Worm (Caenorhabditis elegans): ENCODE measurements around the gene fce-2.
A peak's percentile ranks its signal among the peaks of the same experiment; 100 is the strongest.

Gene fce-2

DNA sequence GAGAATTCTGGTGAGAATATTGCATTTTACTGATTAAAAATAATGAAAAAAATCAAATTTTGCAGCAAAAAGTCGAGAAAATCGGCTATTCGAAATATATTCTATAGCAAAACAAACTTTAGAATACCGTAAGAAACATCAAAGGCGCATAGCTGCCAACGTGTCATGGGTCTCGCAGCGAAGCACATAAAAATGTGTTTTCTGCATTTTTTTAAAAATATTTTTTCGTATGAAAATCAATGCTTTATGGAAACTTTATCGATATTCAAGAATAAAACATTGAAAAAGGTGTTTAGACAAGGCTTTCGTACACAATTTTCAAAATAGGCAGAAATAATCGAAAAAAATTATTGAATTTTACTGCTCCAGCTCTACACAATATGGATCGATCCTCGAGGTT is 51.4 kb downstream of the fce-2 start:
- TF ChIP-seq pax-3 (tag; optimal IDR thresholded peaks at IDR 0.05) (no peak), mdl-1 (tag; optimal IDR thresholded peaks at IDR 0.05) (no peak), efl-1 (optimal IDR thresholded peaks at IDR 0.05) (no peak), efl-1 (GFP tag; optimal IDR thresholded peaks at IDR 0.05 in 1 of 2) (peak in 1 of 2 experiments; percentile 69)

DNA sequence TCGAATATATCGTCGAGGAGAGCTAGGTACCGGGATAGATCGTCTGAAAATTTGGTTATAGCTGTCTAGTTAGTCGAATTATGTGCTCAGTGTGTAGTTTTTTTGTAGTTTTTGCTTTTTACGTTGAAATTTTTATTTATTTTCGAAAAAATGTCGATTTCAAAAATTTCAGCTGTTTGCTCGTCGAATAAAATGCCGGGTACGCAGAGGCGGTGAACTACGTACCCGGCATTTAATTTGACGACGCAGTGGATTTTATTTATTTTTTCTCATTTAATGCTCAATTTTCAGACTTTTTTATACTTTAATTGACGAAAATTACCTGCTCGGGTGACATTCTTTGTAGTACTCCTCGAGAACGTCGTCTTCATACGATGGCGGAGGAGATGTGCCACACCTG is 51.9 kb downstream of the fce-2 start:
- TF ChIP-seq ztf-11 (tag; optimal IDR thresholded peaks at IDR 0.05) (no peak), isw-1 (GFP tag; IDR thresholded peaks at IDR 0.05) (peak; percentile 17), nhr-12 (tag; optimal IDR thresholded peaks at IDR 0.05) (no peak), nhr-47 (tag; optimal IDR thresholded peaks at IDR 0.05) (no peak), grh-1 (GFP tag; IDR thresholded peaks at IDR 0.05) (no peak), ceh-88 (GFP tag; IDR thresholded peaks at IDR 0.05) (no peak), ces-1 (GFP tag; optimal IDR thresholded peaks at IDR 0.05) (no peak), irx-1 (tag; optimal IDR thresholded peaks at IDR 0.05) (no peak), ceh-82 (tag; optimal IDR thresholded peaks at IDR 0.05) (peak; percentile 3 to 7 (median 5)), lsy-2 (tag; optimal IDR thresholded peaks at IDR 0.05) (peak; percentile 42 to 51), nhr-19 (GFP tag; conservative IDR thresholded peaks at IDR 0.05) (no peak), xbp-1 (tag; optimal IDR thresholded peaks at IDR 0.05) (peak; percentile 23), efl-1 (optimal IDR thresholded peaks at IDR 0.05) (peak; percentile 23 to 51), efl-1 (GFP tag; optimal IDR thresholded peaks at IDR 0.05 in 1 of 2) (peak; percentile 34 to 92), fkh-8 (tag; optimal IDR thresholded peaks at IDR 0.05) (no peak), hlh-4 (tag; optimal IDR thresholded peaks at IDR 0.05) (no peak), elt-3 (tag; optimal IDR thresholded peaks at IDR 0.05) (peak in 1 of 6 experiments; percentile 41), snu-23 (GFP tag; optimal IDR thresholded peaks at IDR 0.05) (peak; percentile 38), nhr-237 (tag; optimal IDR thresholded peaks at IDR 0.05) (no peak), egl-27 (tag; optimal IDR thresholded peaks at IDR 0.05) (no peak), rnt-1 (tag; optimal IDR thresholded peaks at IDR 0.05) (peak; percentile 21), ceh-63 (GFP tag; optimal IDR thresholded peaks at IDR 0.05) (no peak), nhr-76 (tag; optimal IDR thresholded peaks at IDR 0.05) (no peak), dpl-1 (GFP tag; optimal IDR thresholded peaks at IDR 0.05) (peak in 2 of 3 experiments; percentile 39 to 44), lin-35 (GFP tag; optimal IDR thresholded peaks at IDR 0.05) (peak; percentile 12 to 17), alr-1 (tag; optimal IDR thresholded peaks at IDR 0.05; ENCODE audit: borderline replicate concordance) (no peak), F16B12.6 (tag; optimal IDR thresholded peaks at IDR 0.05) (peak; percentile 84), elt-2 (tag; optimal IDR thresholded peaks at IDR 0.05) (no peak)

DNA sequence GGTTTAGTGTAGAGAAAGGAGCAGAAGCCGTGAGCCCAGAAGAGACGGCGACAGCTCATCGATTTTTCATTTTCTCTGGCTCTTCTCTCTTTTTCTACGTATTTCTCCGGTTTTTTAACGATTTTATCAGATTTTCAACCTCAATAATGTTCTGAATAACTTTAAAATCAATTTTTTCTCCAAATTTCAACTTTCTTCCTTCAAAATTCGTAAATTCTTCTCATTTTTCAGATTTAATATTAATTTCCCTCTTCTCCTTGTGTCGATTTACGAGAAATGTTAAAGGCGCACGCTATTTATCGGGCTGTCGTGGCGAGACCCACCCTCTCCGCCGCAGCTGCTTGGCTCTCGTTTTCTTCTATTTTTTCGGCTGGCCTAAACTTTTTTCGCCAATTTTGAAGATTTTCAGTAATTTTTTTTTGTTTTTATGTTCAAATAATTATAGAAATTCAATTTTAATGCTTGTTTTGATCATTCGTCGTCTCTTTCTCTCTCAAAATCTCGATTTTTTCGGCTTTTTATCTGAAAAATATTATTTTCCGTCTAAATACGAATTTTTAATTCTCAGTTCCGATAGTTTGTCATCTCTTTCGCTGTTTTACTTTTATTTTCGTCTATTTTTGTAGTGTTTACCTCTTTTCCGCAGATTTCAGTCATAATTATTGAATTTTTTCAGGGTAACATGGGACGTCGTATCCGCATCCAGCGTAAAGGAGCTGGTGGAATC is 54.1 kb downstream of the fce-2 start, which contains the start of the genes calf-1 and rpl-2:
Gene calf-1, minus strand, starts transcription at position 77 of the 727 bp plus-strand sequence.
Gene rpl-2, plus strand, starts transcription at position 677 of the 727 bp plus-strand sequence.
- TF ChIP-seq nhr-20 (tag; optimal IDR thresholded peaks at IDR 0.05) (peak; percentile 51), pax-3 (tag; optimal IDR thresholded peaks at IDR 0.05) (no peak), nhr-84 (tag; optimal IDR thresholded peaks at IDR 0.05) (no peak), unc-130 (tag; optimal IDR thresholded peaks at IDR 0.05) (peak; percentile 42), nhr-12 (tag; optimal IDR thresholded peaks at IDR 0.05) (no peak), lsy-2 (tag; optimal IDR thresholded peaks at IDR 0.05) (peak; percentile 33 to 86), ces-1 (GFP tag; optimal IDR thresholded peaks at IDR 0.05) (no peak), nhr-77 (tag; optimal IDR thresholded peaks at IDR 0.05) (peak; percentile 14), ztf-4 (tag; optimal IDR thresholded peaks at IDR 0.05) (no peak), nhr-90 (tag; optimal IDR thresholded peaks at IDR 0.05; ENCODE audit: poor library complexity) (no peak), skn-1 (tag; optimal IDR thresholded peaks at IDR 0.05) (peak; percentile 65), fkh-8 (tag; optimal IDR thresholded peaks at IDR 0.05) (peak; percentile 59), unc-86 (tag; optimal IDR thresholded peaks at IDR 0.05) (no peak), lin-15B (tag; optimal IDR thresholded peaks at IDR 0.05) (no peak), ceh-63 (GFP tag; optimal IDR thresholded peaks at IDR 0.05) (no peak), mdl-1 (tag; optimal IDR thresholded peaks at IDR 0.05) (no peak), aha-1 (tag; optimal IDR thresholded peaks at IDR 0.05) (no peak), alr-1 (tag; optimal IDR thresholded peaks at IDR 0.05; ENCODE audit: borderline replicate concordance) (no peak), irx-1 (tag; optimal IDR thresholded peaks at IDR 0.05) (no peak), xbp-1 (tag; optimal IDR thresholded peaks at IDR 0.05) (peak; percentile 59), C34B4.2 (tag; optimal IDR thresholded peaks at IDR 0.05) (no peak), zip-4 (GFP tag; optimal IDR thresholded peaks at IDR 0.05) (no peak), dpl-1 (GFP tag; optimal IDR thresholded peaks at IDR 0.05) (peak; percentile 55 to 67 (median 63)), lin-14 (GFP tag; optimal IDR thresholded peaks at IDR 0.05) (no peak), tlp-1 (tag; optimal IDR thresholded peaks at IDR 0.05) (no peak), tbx-2 (tag; optimal IDR thresholded peaks at IDR 0.05) (peak; percentile 68), blmp-1 (tag; optimal IDR thresholded peaks at IDR 0.05) (peak; percentile 60), ceh-82 (tag; optimal IDR thresholded peaks at IDR 0.05) (peak; percentile 24 to 61 (median 59)), egl-27 (tag; optimal IDR thresholded peaks at IDR 0.05) (no peak), ama-1 (optimal IDR thresholded peaks at IDR 0.05) (no peak), nhr-237 (tag; optimal IDR thresholded peaks at IDR 0.05) (peak; percentile 9)
